Worm (Caenorhabditis elegans): Measurements from ENCODE around the gene szy-4.

szy-4 gene

ce11 chrII:6196875-6197274 is 1.6 kb upstream of the szy-4 start, which contains the start of the genes rbmx-2 and C30B5.2:
rbmx-2 (minus strand) TSS chrII:6196948.
C30B5.2 (plus strand) TSS chrII:6197180.
- TF ChIP-seq nhr-129 (tag; optimal IDR thresholded peaks at IDR 0.05) (peak; percentile 53), unc-39 (tag; optimal IDR thresholded peaks at IDR 0.05) (no peak), fos-1 (tag; optimal IDR thresholded peaks at IDR 0.05) (peak; percentile 26), ceh-16 (tag; optimal IDR thresholded peaks at IDR 0.05) (peak; percentile 2), lin-11 (tag; optimal IDR thresholded peaks at IDR 0.05) (peak; percentile 24), sma-3 (GFP tag; optimal IDR thresholded peaks at IDR 0.05) (peak; percentile 22), C34F6.9 (tag; optimal IDR thresholded peaks at IDR 0.05) (no peak), sma-9 (GFP tag; optimal IDR thresholded peaks at IDR 0.05) (peak; percentile 55), sma-9 (tag; optimal IDR thresholded peaks at IDR 0.05) (no peak), lsy-2 (tag; optimal IDR thresholded peaks at IDR 0.05) (peak; percentile 69 to 92), skn-1 (tag; optimal IDR thresholded peaks at IDR 0.05) (no peak), mdl-1 (tag; optimal IDR thresholded peaks at IDR 0.05) (no peak)

ce11 chrII:6199010-6199409 is 514 bp downstream of the szy-4 start:
- TF ChIP-seq nhr-6 (tag; optimal IDR thresholded peaks at IDR 0.05) (no peak), ztf-4 (tag; optimal IDR thresholded peaks at IDR 0.05) (no peak), sma-3 (GFP tag; optimal IDR thresholded peaks at IDR 0.05) (no peak), peb-1 (tag; optimal IDR thresholded peaks at IDR 0.05) (no peak), blmp-1 (tag; optimal IDR thresholded peaks at IDR 0.05; ENCODE audit: insufficient read depth) (no peak), nhr-129 (tag; optimal IDR thresholded peaks at IDR 0.05) (no peak), mdl-1 (tag; optimal IDR thresholded peaks at IDR 0.05) (no peak), alr-1 (tag; optimal IDR thresholded peaks at IDR 0.05) (no peak), unc-39 (tag; optimal IDR thresholded peaks at IDR 0.05) (no peak), Y55F3AM.14 (GFP tag; optimal IDR thresholded peaks at IDR 0.05) (no peak), snpc-4 (tag; optimal IDR thresholded peaks at IDR 0.05) (no peak), crh-2 (tag; optimal IDR thresholded peaks at IDR 0.05) (no peak), dmd-4 (tag; optimal IDR thresholded peaks at IDR 0.05) (no peak), nhr-12 (tag; optimal IDR thresholded peaks at IDR 0.05) (no peak)

ce11 chrII:6202910-6203309 is 4.4 kb downstream of the szy-4 start, which contains the start of gene C30B5.17:
C30B5.17 (minus strand) TSS chrII:6203010.
- TF ChIP-seq crh-2 (tag; optimal IDR thresholded peaks at IDR 0.05) (no peak), dmd-4 (tag; optimal IDR thresholded peaks at IDR 0.05) (no peak), skn-1 (tag; optimal IDR thresholded peaks at IDR 0.05) (no peak), zag-1 (tag; optimal IDR thresholded peaks at IDR 0.05) (no peak), mbf-1 (tag; optimal IDR thresholded peaks at IDR 0.05) (no peak), nhr-237 (tag; optimal IDR thresholded peaks at IDR 0.05) (no peak), aly-2 (tag; optimal IDR thresholded peaks at IDR 0.05) (no peak), snpc-4 (tag; optimal IDR thresholded peaks at IDR 0.05) (no peak), R02D3.7 (tag; optimal IDR thresholded peaks at IDR 0.05) (no peak), C34F6.9 (tag; optimal IDR thresholded peaks at IDR 0.05) (no peak), unc-62 (GFP tag; optimal IDR thresholded peaks at IDR 0.05) (no peak), elt-3 (tag; optimal IDR thresholded peaks at IDR 0.05) (no peak), nhr-25 (tag; optimal IDR thresholded peaks at IDR 0.05) (no peak), Y55F3AM.14 (GFP tag; optimal IDR thresholded peaks at IDR 0.05) (no peak), nhr-10 (tag; optimal IDR thresholded peaks at IDR 0.05) (no peak), nhr-77 (tag; optimal IDR thresholded peaks at IDR 0.05) (no peak), nhr-12 (tag; optimal IDR thresholded peaks at IDR 0.05) (no peak), ztf-1 (GFP tag; conservative IDR thresholded peaks at IDR 0.05) (no peak)

ce11 chrII:6207252-6207651 is 8.8 kb downstream of the szy-4 start:
- no peak for TF ChIP-seq ztf-11 (tag; optimal IDR thresholded peaks at IDR 0.05)
- TF ChIP-seq nhr-25 (tag; optimal IDR thresholded peaks at IDR 0.05), result no peak
- TF ChIP-seq snpc-4 (tag; optimal IDR thresholded peaks at IDR 0.05), result no peak
- no peak for TF ChIP-seq mbf-1 (tag; optimal IDR thresholded peaks at IDR 0.05)
- no peak for TF ChIP-seq nhr-6 (tag; optimal IDR thresholded peaks at IDR 0.05)
- no peak for TF ChIP-seq lin-11 (tag; optimal IDR thresholded peaks at IDR 0.05)
- TF ChIP-seq elt-1 (tag; optimal IDR thresholded peaks at IDR 0.05), result no peak
- no peak for TF ChIP-seq crh-2 (tag; optimal IDR thresholded peaks at IDR 0.05)
- no peak for TF ChIP-seq peb-1 (tag; optimal IDR thresholded peaks at IDR 0.05)
- TF ChIP-seq ztf-4 (tag; optimal IDR thresholded peaks at IDR 0.05), result no peak
- no peak for TF ChIP-seq nhr-77 (tag; optimal IDR thresholded peaks at IDR 0.05)
- TF ChIP-seq lsy-2 (tag; optimal IDR thresholded peaks at IDR 0.05), result no peak
- no peak for TF ChIP-seq mab-5 (tag; optimal IDR thresholded peaks at IDR 0.05)
- no peak for TF ChIP-seq sma-3 (GFP tag; optimal IDR thresholded peaks at IDR 0.05)
- TF ChIP-seq nhr-237 (tag; optimal IDR thresholded peaks at IDR 0.05), result no peak
- TF ChIP-seq nhr-23 (tag; optimal IDR thresholded peaks at IDR 0.05), result no peak
- no peak for TF ChIP-seq gmeb-1 (tag; optimal IDR thresholded peaks at IDR 0.05)
- no peak for TF ChIP-seq F13H6.1 (tag; optimal IDR thresholded peaks at IDR 0.05)
- no peak for TF ChIP-seq lin-39 (tag; optimal IDR thresholded peaks at IDR 0.05)
